Worm (Caenorhabditis elegans): ENCODE measurements around the gene jmjd-1.1.

- TF ChIP-seq lin-15B (tag; optimal IDR thresholded peaks at IDR 0.05) (peak; percentile 4), nhr-12 (tag; optimal IDR thresholded peaks at IDR 0.05) (no peak), lin-39 (tag; optimal IDR thresholded peaks at IDR 0.05) (no peak), alr-1 (tag; optimal IDR thresholded peaks at IDR 0.05; ENCODE audit: borderline replicate concordance) (no peak), unc-62 (GFP tag; optimal IDR thresholded peaks at IDR 0.05) (no peak), mep-1 (tag; optimal IDR thresholded peaks at IDR 0.05) (peak; percentile 34), fkh-10 (GFP tag; optimal IDR thresholded peaks at IDR 0.05) (no peak), elt-2 (tag; optimal IDR thresholded peaks at IDR 0.05) (no peak), unc-86 (tag; optimal IDR thresholded peaks at IDR 0.05) (no peak), lin-14 (GFP tag; optimal IDR thresholded peaks at IDR 0.05) (peak; percentile 67), ceh-82 (tag; optimal IDR thresholded peaks at IDR 0.05) (no peak), mdl-1 (tag; optimal IDR thresholded peaks at IDR 0.05) (peak in 1 of 2 experiments; percentile 65)
Measured at ce11 chrII:11830601-11831000, 24.2 kb downstream of the jmjd-1.1 start.
